Worm (Caenorhabditis elegans): Measurements from ENCODE around the gene Y38H8A.4.

DNA sequence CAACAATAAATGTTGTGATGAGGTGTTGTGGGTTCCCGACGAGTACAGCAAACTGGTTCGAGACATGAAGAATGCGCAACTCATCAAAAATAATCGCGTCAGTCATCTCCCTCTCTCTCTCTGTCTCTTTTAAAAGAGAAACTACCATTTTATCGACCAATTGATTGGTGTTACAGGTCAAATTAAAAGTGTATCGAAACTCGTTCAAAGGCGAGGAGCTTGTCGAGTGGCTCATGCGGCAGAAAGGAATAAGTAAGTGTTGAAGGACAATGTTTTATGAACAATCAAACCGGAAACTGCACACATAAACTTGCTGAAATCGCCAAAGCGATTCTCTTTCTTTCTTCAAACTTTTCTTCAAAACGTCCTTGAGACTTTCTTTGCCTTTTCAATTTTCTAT lies 21.5 kb upstream of the Y38H8A.4 start:
- no peak for TF ChIP-seq nhr-25 (tag; optimal IDR thresholded peaks at IDR 0.05; ENCODE audit: borderline replicate concordance, insufficient read depth)
- TF ChIP-seq nhr-76 (tag; optimal IDR thresholded peaks at IDR 0.05), result no peak
- no peak for TF ChIP-seq unc-62 (GFP tag; optimal IDR thresholded peaks at IDR 0.05 in 1 of 2)
- TF ChIP-seq unc-62 (tag; optimal IDR thresholded peaks at IDR 0.05), result no peak
- TF ChIP-seq ama-1 (optimal IDR thresholded peaks at IDR 0.05), result no peak
- no peak for TF ChIP-seq mdl-1 (tag; optimal IDR thresholded peaks at IDR 0.05)
- TF ChIP-seq snpc-4 (tag; optimal IDR thresholded peaks at IDR 0.05), result no peak
- TF ChIP-seq lin-15B (tag; optimal IDR thresholded peaks at IDR 0.05), result no peak
- no peak for TF ChIP-seq mep-1 (tag; optimal IDR thresholded peaks at IDR 0.05)
- no peak for TF ChIP-seq rbr-2 (tag; optimal IDR thresholded peaks at IDR 0.05)
- no peak for TF ChIP-seq egl-27 (tag; optimal IDR thresholded peaks at IDR 0.05)
- no peak for TF ChIP-seq F44E2.7 (GFP tag; IDR thresholded peaks at IDR 0.05)
- no peak for TF ChIP-seq lsy-2 (tag; optimal IDR thresholded peaks at IDR 0.05)
- TF ChIP-seq dmd-6 (GFP tag; IDR thresholded peaks at IDR 0.05), result no peak
- no peak for TF ChIP-seq ceh-62 (tag; optimal IDR thresholded peaks at IDR 0.05)
